Worm (Caenorhabditis elegans) whole organism, late embryonic: Measurements from ENCODE around the gene alh-7.

Experiments
- C38D4.7 ChIP-seq: fragments of 200-800 bp; sonication (Bioruptor generic); optimal IDR thresholded peaks from 2 replicates; lab custom pipeline; 2018; ENCODE audit warnings: mild to moderate bottlenecking, missing genetic modification characterization, moderate library complexity, missing compliant biosample characterization
- K02D7.2 ChIP-seq: sonication (generic microtip); optimal IDR thresholded peaks from 2 replicates; lab custom pipeline; 2017; ENCODE audit warnings: mild to moderate bottlenecking, missing genetic modification characterization, missing compliant biosample characterization
- Y22D7AL.16 ChIP-seq: sonication (generic microtip); optimal IDR thresholded peaks from 2 replicates; lab custom pipeline; 2016; ENCODE audit warnings: missing genetic modification characterization, missing compliant biosample characterization
- ceh-14 ChIP-seq: sonication (generic microtip); optimal IDR thresholded peaks from 2 replicates; lab custom pipeline; 2016; ENCODE audit warnings: missing genotype, missing genetic modification characterization, missing compliant biosample characterization
- ceh-24 ChIP-seq: sonication (generic microtip); optimal IDR thresholded peaks from 2 replicates; lab custom pipeline; 2016; ENCODE audit warnings: mild to moderate bottlenecking, missing genetic modification characterization, missing compliant biosample characterization
- ceh-31 ChIP-seq: sonication (generic microtip); optimal IDR thresholded peaks from 2 replicates; lab custom pipeline; 2016; ENCODE audit warnings: missing genetic modification characterization, missing compliant biosample characterization
- ceh-45 ChIP-seq: fragments of 200-800 bp; sonication (Bioruptor generic); IDR thresholded peaks from 2 replicates; pipeline ENCODE4 v1.3.6; 2022; ENCODE audit warnings: missing genetic modification reagents, missing genetic modification characterization, missing compliant biosample characterization
- ceh-6 ChIP-seq: fragments of 200-800 bp; sonication (Bioruptor generic); optimal IDR thresholded peaks from 2 replicates; lab custom pipeline; 2018; ENCODE audit warnings: mild to moderate bottlenecking, missing genetic modification characterization, missing compliant biosample characterization
- ceh-9 ChIP-seq: sonication (generic microtip); optimal IDR thresholded peaks from 2 replicates; lab custom pipeline; 2016; ENCODE audit warnings: mild to moderate bottlenecking, missing genetic modification characterization, inconsistent platforms, missing compliant biosample characterization
- dve-1 ChIP-seq: sonication (generic microtip); optimal IDR thresholded peaks from 2 replicates; lab custom pipeline; 2017; ENCODE audit warnings: antibody characterized with exemption, mild to moderate bottlenecking, missing genetic modification characterization, missing compliant biosample characterization
- fax-1 ChIP-seq: sonication (generic microtip); optimal IDR thresholded peaks from 2 replicates; lab custom pipeline; 2016; ENCODE audit warnings: missing genotype, missing genetic modification characterization, missing compliant biosample characterization
- fkh-6 ChIP-seq: sonication (generic microtip); optimal IDR thresholded peaks from 2 replicates; lab custom pipeline; 2016; ENCODE audit warnings: missing genetic modification characterization, missing compliant biosample characterization
- hlh-13 ChIP-seq: fragments of 200-800 bp; sonication (Bioruptor generic); optimal IDR thresholded peaks from 2 replicates; lab custom pipeline; 2018; ENCODE audit warnings: mild to moderate bottlenecking, missing genetic modification characterization, missing compliant biosample characterization
- hlh-15 ChIP-seq: sonication (generic microtip); optimal IDR thresholded peaks from 2 replicates; lab custom pipeline; 2016; ENCODE audit warnings: missing genetic modification characterization, missing compliant biosample characterization
- hlh-6 ChIP-seq: sonication (generic microtip); optimal IDR thresholded peaks from 2 replicates; lab custom pipeline; 2016; ENCODE audit warnings: missing genotype, missing genetic modification characterization, missing compliant biosample characterization
- madf-2 ChIP-seq: sonication (generic microtip); optimal IDR thresholded peaks from 2 replicates; lab custom pipeline; 2017; ENCODE audit warnings: missing genetic modification characterization, missing compliant biosample characterization
- mec-3 ChIP-seq: sonication (generic microtip); optimal IDR thresholded peaks from 2 replicates; lab custom pipeline; 2016; ENCODE audit warnings: borderline replicate concordance, missing genetic modification characterization, missing compliant biosample characterization
- nhr-232 ChIP-seq: sonication (generic microtip); optimal IDR thresholded peaks from 2 replicates; lab custom pipeline; 2016; ENCODE audit warnings: missing genetic modification characterization, missing compliant biosample characterization
- npax-4 ChIP-seq: sonication (generic microtip); optimal IDR thresholded peaks from 2 replicates; lab custom pipeline; 2016; ENCODE audit warnings: missing genetic modification characterization, missing compliant biosample characterization
- odd-2 ChIP-seq: sonication (generic microtip); optimal IDR thresholded peaks from 2 replicates; lab custom pipeline; 2017; ENCODE audit warnings: antibody characterized with exemption, mild to moderate bottlenecking, missing genetic modification characterization, missing compliant biosample characterization
- pag-3 ChIP-seq: sonication (generic microtip); optimal IDR thresholded peaks from 2 replicates; lab custom pipeline; 2016; ENCODE audit warnings: missing compliant biosample characterization, missing genetic modification characterization, borderline replicate concordance
- pat-9 ChIP-seq: fragments of 200-800 bp; sonication (Bioruptor generic); optimal IDR thresholded peaks from 2 replicates; lab custom pipeline; 2018; ENCODE audit warnings: mild to moderate bottlenecking, missing genetic modification characterization, moderate library complexity, missing compliant biosample characterization
- pha-2 ChIP-seq: sonication (generic microtip); optimal IDR thresholded peaks from 2 replicates; lab custom pipeline; 2017; ENCODE audit warnings: mild to moderate bottlenecking, missing genetic modification characterization, missing compliant biosample characterization
- pqm-1 ChIP-seq: sonication (generic microtip); optimal IDR thresholded peaks from 2 replicates; lab custom pipeline; 2016; ENCODE audit warnings: missing genetic modification characterization, missing compliant biosample characterization
- pros-1 ChIP-seq: fragments of 150-350 bp; optimal IDR thresholded peaks from 2 replicates; lab custom pipeline; 2014; ENCODE audit warnings: missing biosample characterization, missing genetic modification reagents, missing genetic modification characterization
- ref-2 ChIP-seq: sonication (generic microtip); optimal IDR thresholded peaks from 2 replicates; lab custom pipeline; 2016; ENCODE audit warnings: missing genetic modification characterization, missing compliant biosample characterization
- rnt-1 ChIP-seq: sonication (generic microtip); optimal IDR thresholded peaks from 2 replicates; lab custom pipeline; 2016; ENCODE audit warnings: missing genetic modification characterization, missing compliant biosample characterization
- sdc-2 ChIP-seq: sonication (generic microtip); optimal IDR thresholded peaks from 2 replicates; lab custom pipeline; 2016; ENCODE audit warnings: missing genotype, missing genetic modification characterization, missing compliant biosample characterization
- sox-4 ChIP-seq: sonication (generic microtip); optimal IDR thresholded peaks from 2 replicates; lab custom pipeline; 2017; ENCODE audit warnings: mild to moderate bottlenecking, missing genetic modification characterization, inconsistent platforms, missing compliant biosample characterization
- syd-9 ChIP-seq: sonication (generic microtip); optimal IDR thresholded peaks from 2 replicates; lab custom pipeline; 2016; ENCODE audit warnings: mild to moderate bottlenecking, missing genetic modification characterization, moderate library complexity, missing compliant biosample characterization
- tbx-2 ChIP-seq: sonication (generic microtip); optimal IDR thresholded peaks from 2 replicates; lab custom pipeline; 2016; ENCODE audit warnings: missing genetic modification characterization, missing compliant biosample characterization
- ttx-3 ChIP-seq: sonication (generic microtip); optimal IDR thresholded peaks from 2 replicates; lab custom pipeline; 2016; ENCODE audit warnings: missing genetic modification reagents, missing genetic modification characterization, missing compliant biosample characterization
- unc-42 ChIP-seq: sonication (generic microtip); optimal IDR thresholded peaks from 2 replicates; lab custom pipeline; 2016; ENCODE audit warnings: missing genotype, missing genetic modification characterization, missing compliant biosample characterization
- unc-55 ChIP-seq: sonication (generic microtip); optimal IDR thresholded peaks from 2 replicates; lab custom pipeline; 2017; ENCODE audit warnings: missing biosample characterization, missing genetic modification reagents, missing genetic modification characterization

Gene alh-7

DNA sequence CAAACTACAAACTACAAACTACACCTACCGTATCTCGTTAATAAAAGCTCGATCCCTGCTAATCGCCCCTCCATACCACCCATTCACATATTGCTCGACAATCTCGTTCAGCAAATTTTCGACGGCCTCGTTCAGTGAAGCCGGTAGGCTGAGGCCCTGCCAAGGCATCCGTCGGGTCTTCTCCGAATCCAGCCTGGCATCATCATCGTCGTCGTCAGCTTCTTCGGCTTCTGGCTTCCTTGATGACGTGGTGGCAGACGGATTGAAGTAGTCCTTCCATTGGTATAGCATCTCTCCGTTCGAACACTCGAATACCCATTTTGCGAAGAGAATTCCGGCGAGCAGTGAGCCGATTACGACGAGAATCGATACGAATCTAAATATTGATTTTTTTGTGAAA lies 39.1 kb upstream of the alh-7 start:
- no peak for TF ChIP-seq C38D4.7
- TF ChIP-seq ceh-24 (tag; lab: Kevin White, UChicago): no peak
- TF ChIP-seq rnt-1 (tag; lab: Kevin White, UChicago): no peak

DNA sequence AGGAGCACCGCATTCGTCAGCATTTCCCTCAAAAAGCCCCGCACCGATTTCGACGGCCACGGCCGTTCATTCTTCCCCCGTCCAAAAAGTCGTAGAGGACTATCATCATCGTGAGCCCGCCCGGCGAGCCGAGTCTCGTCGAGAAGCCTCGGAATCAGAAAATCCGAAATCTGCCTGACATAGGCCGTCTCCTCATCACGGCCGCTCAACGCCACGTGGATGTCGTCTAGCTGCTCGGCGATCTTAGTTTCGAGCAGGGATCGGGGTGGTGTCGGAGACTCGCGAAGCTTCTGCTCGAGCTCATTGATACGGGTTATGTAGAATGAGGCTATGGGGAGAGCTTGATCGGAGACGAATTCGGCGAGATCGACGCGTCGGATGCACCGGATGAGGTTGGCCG lies 37.5 kb upstream of the alh-7 start:
- TF ChIP-seq ceh-24 (tag; lab: Kevin White, UChicago): no peak
- no peak for TF ChIP-seq ceh-14 (tag; lab: Kevin White, UChicago)
- TF ChIP-seq odd-2 (tag; lab: Kevin White, UChicago): no peak
- TF ChIP-seq, all 69 proteins: peak for 0

DNA sequence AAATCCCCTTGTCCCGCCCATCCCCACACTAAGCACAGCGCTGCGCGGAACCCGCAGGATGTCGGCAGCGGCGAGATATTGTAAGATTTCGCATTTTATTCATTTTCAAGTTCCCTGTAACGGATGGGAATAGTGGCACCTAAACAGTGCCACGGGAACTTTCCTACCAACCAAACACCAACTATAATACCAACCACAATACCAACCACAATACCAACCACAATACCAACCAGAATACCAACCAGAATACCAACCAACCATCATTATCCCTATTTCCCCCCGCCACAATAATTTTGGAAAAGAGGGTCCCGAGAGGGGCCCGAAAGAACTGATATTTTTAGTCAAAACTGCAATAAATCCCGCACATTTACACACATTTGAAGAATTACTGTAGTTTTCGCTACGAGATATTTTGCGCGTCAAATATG lies 30.4 kb upstream of the alh-7 start:
- TF ChIP-seq ceh-9 (tag; lab: Kevin White, UChicago) (no peak), pros-1 (tag; lab: Kevin White, UChicago) (no peak), pat-9 (no peak), Y22D7AL.16 (tag; lab: Kevin White, UChicago) (no peak), ceh-14 (tag; lab: Kevin White, UChicago) (no peak), madf-2 (tag; lab: Kevin White, UChicago) (no peak), ttx-3 (tag; lab: Kevin White, UChicago) (no peak), ref-2 (tag; lab: Kevin White, UChicago) (no peak), sox-4 (no peak), nhr-232 (tag; lab: Kevin White, UChicago) (no peak), hlh-6 (tag; lab: Kevin White, UChicago) (no peak), unc-42 (tag; lab: Kevin White, UChicago) (no peak), fax-1 (tag; lab: Kevin White, UChicago) (no peak), sdc-2 (tag; lab: Kevin White, UChicago) (no peak), fkh-6 (tag; lab: Kevin White, UChicago) (no peak), npax-4 (tag; lab: Kevin White, UChicago) (no peak), tbx-2 (tag; lab: Kevin White, UChicago) (no peak)

DNA sequence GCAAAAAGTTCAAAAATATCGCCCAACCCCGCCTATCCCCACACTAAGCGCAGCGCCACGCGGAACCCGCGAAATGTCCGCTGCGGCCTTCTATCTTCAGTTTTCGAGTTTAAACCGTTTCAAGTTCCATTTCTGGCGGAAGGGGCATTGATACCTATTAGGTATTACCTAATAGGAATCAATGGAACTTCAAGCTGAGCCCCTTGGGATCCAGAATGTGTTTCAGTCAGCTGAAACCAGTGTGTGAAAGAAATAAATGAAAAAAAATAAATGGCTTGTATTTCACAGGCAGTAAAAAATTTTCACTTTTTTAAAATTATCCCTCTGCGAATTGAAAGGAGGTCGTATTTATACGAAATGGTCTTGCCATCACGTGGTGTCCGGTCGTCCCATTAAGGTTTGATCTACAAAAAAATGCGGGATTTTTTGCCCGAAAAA lies 29.6 kb upstream of the alh-7 start:
- TF ChIP-seq hlh-15 (tag; lab: Kevin White, UChicago) (no peak), unc-55 (GFP tag; lab: Kevin White, UChicago) (no peak), pag-3 (no peak), pros-1 (tag; lab: Kevin White, UChicago) (no peak), mec-3 (no peak), K02D7.2 (tag; lab: Kevin White, UChicago) (no peak), pqm-1 (tag; lab: Kevin White, UChicago) (no peak), pha-2 (tag; lab: Kevin White, UChicago) (no peak), hlh-13 (GFP tag; lab: Kevin White, UChicago) (no peak), nhr-232 (tag; lab: Kevin White, UChicago) (no peak)

DNA sequence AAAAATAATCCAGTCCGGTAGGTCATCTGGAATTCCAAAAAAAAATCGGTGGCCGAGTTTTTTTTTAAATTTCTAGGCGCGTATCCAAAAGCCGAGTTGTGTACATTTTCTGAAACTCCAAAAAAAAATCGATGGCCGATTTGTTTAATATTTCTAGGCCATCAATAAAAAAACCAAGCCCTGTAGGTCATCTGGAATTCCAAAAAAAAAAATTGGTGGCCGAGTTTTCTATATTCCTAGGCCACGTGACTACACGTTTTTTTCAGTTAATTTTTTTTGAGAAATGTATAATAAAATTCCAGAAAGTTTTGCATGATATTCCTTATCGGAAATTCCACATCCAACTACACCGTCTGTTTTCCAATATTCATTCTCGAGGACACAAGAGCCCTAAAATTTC lies 26.0 kb upstream of the alh-7 start, which contains the start of gene sre-45:
Gene sre-45 (plus strand): TSS at position 301 of the 400 bp plus-strand sequence.
- TF ChIP-seq mec-3: no peak
- TF ChIP-seq ceh-9 (tag; lab: Kevin White, UChicago): no peak
- TF ChIP-seq ceh-31 (tag; lab: Kevin White, UChicago): no peak
- no peak for TF ChIP-seq sox-4
- no peak for TF ChIP-seq ceh-45 (GFP tag; lab: Robert Waterston, UW)
- no peak for TF ChIP-seq ttx-3 (tag; lab: Kevin White, UChicago)
- no peak for TF ChIP-seq dve-1
- TF ChIP-seq unc-55 (GFP tag; lab: Kevin White, UChicago): no peak
- TF ChIP-seq ceh-6: no peak
- TF ChIP-seq syd-9 (tag; lab: Kevin White, UChicago): no peak
- TF ChIP-seq hlh-15 (tag; lab: Kevin White, UChicago): no peak
